Worm (Caenorhabditis elegans): ENCODE measurements around the gene F28G4.4.

Gene F28G4.4

ce11 chrV:16246579-16246978, 39.1 kb downstream of the F28G4.4 start, which contains the start of gene srh-95:
Gene srh-95 (plus strand): TSS chrV:16246879.
- TF ChIP-seq nhr-71 (tag; optimal IDR thresholded peaks at IDR 0.05) (no peak), tbx-2 (tag; optimal IDR thresholded peaks at IDR 0.05) (no peak), pax-3 (tag; optimal IDR thresholded peaks at IDR 0.05) (no peak), efl-1 (optimal IDR thresholded peaks at IDR 0.05) (no peak), efl-1 (GFP tag; optimal IDR thresholded peaks at IDR 0.05 in 1 of 2) (no peak), C04F5.9 (tag; optimal IDR thresholded peaks at IDR 0.05) (no peak), mep-1 (tag; optimal IDR thresholded peaks at IDR 0.05) (no peak), irx-1 (tag; optimal IDR thresholded peaks at IDR 0.05) (no peak), nhr-19 (GFP tag; conservative IDR thresholded peaks at IDR 0.05) (no peak), dpl-1 (GFP tag; optimal IDR thresholded peaks at IDR 0.05) (no peak), fos-1 (tag; optimal IDR thresholded peaks at IDR 0.05) (no peak), lin-35 (GFP tag; optimal IDR thresholded peaks at IDR 0.05) (no peak), lsy-2 (tag; optimal IDR thresholded peaks at IDR 0.05) (no peak), unc-86 (tag; optimal IDR thresholded peaks at IDR 0.05) (no peak), snpc-4 (tag; optimal IDR thresholded peaks at IDR 0.05) (no peak), unc-62 (GFP tag; optimal IDR thresholded peaks at IDR 0.05) (no peak), aha-1 (tag; optimal IDR thresholded peaks at IDR 0.05) (no peak)

- no peak for TF ChIP-seq lir-3 (tag; optimal IDR thresholded peaks at IDR 0.05; ENCODE audit: poor library complexity)
- TF ChIP-seq sptf-1 (tag; optimal IDR thresholded peaks at IDR 0.05), result no peak
- no peak for TF ChIP-seq pax-3 (tag; optimal IDR thresholded peaks at IDR 0.05)
- TF ChIP-seq hlh-4 (tag; optimal IDR thresholded peaks at IDR 0.05), result no peak
- TF ChIP-seq unc-86 (tag; optimal IDR thresholded peaks at IDR 0.05), result no peak
- no peak for TF ChIP-seq C34B4.2 (tag; optimal IDR thresholded peaks at IDR 0.05)
- TF ChIP-seq lin-15B (tag; optimal IDR thresholded peaks at IDR 0.05), result no peak
- TF ChIP-seq nhr-12 (tag; optimal IDR thresholded peaks at IDR 0.05), result no peak
- no peak for TF ChIP-seq nhr-84 (tag; optimal IDR thresholded peaks at IDR 0.05)
- no peak for TF ChIP-seq ceh-90 (tag; optimal IDR thresholded peaks at IDR 0.05)
- TF ChIP-seq nhr-47 (tag; optimal IDR thresholded peaks at IDR 0.05), result no peak
Observed at ce11 chrV:16244078-16244477, 41.6 kb downstream of the F28G4.4 start, which contains the start of gene srh-104. Gene srh-104 (minus strand): TSS chrV:16244178.

ce11 chrV:16237223-16237622, 48.5 kb downstream of the F28G4.4 start, which contains the start of gene F21H7.5:
Gene F21H7.5 (plus strand): TSS chrV:16237523.
- no peak for TF ChIP-seq tlp-1 (tag; optimal IDR thresholded peaks at IDR 0.05)
- no peak for TF ChIP-seq nhr-47 (tag; optimal IDR thresholded peaks at IDR 0.05)

- TF ChIP-seq grh-1 (GFP tag; IDR thresholded peaks at IDR 0.05), result no peak
- TF ChIP-seq irx-1 (tag; optimal IDR thresholded peaks at IDR 0.05), result no peak
- no peak for TF ChIP-seq fkh-4 (tag; optimal IDR thresholded peaks at IDR 0.05; ENCODE audit: borderline replicate concordance)
- TF ChIP-seq zag-1 (tag; optimal IDR thresholded peaks at IDR 0.05), result no peak
- TF ChIP-seq unc-62 (GFP tag; optimal IDR thresholded peaks at IDR 0.05), result no peak
- no peak for TF ChIP-seq snu-23 (GFP tag; optimal IDR thresholded peaks at IDR 0.05)
- TF ChIP-seq F16B12.6 (tag; optimal IDR thresholded peaks at IDR 0.05), result no peak
- TF ChIP-seq unc-30 (tag; optimal IDR thresholded peaks at IDR 0.05), result no peak
- no peak for TF ChIP-seq unc-130 (tag; optimal IDR thresholded peaks at IDR 0.05)
- TF ChIP-seq nhr-47 (tag; optimal IDR thresholded peaks at IDR 0.05), result no peak
- no peak for TF ChIP-seq rnt-1 (tag; optimal IDR thresholded peaks at IDR 0.05)
- TF ChIP-seq ceh-90 (tag; optimal IDR thresholded peaks at IDR 0.05), result no peak
- TF ChIP-seq unc-86 (tag; optimal IDR thresholded peaks at IDR 0.05), result no peak
- TF ChIP-seq ceh-63 (GFP tag; optimal IDR thresholded peaks at IDR 0.05), result no peak
Observed at ce11 chrV:16235647-16236046, 50.0 kb downstream of the F28G4.4 start, which contains the start of gene srh-98. Gene srh-98 (minus strand): TSS chrV:16235747.

ce11 chrV:16235135-16235534, 50.6 kb downstream of the F28G4.4 start, which contains the start of gene F21H7.3:
Gene F21H7.3 (minus strand): TSS chrV:16235235.
- TF ChIP-seq mab-9 (GFP tag; IDR thresholded peaks at IDR 0.05) (no peak), pax-3 (tag; optimal IDR thresholded peaks at IDR 0.05) (no peak), F16B12.6 (tag; optimal IDR thresholded peaks at IDR 0.05) (no peak)

Measured in whole organism, L1 larva.